Worm (Caenorhabditis elegans) whole organism, young adult: ENCODE measurements around the gene unc-76.

Source experiments
- B0336.3 ChIP-seq: fragments of 200-800 bp; sonication (Bioruptor generic); IDR thresholded peaks from 2 replicates; pipeline ENCODE4 v1.3.6; 2022; ENCODE audit warnings: missing genetic modification characterization, missing compliant biosample characterization
- C06A6.2 ChIP-seq: fragments of 200-800 bp; sonication (Bioruptor generic); conservative IDR thresholded peaks from 2 replicates; pipeline ENCODE4 v1.3.6; 2022; ENCODE audit warnings: missing genetic modification characterization, missing compliant biosample characterization
- F33H1.4 ChIP-seq: fragments of 200-800 bp; sonication (Bioruptor generic); IDR thresholded peaks from 2 replicates; pipeline ENCODE4 v1.3.6; 2022; ENCODE audit warnings: missing genetic modification reagents, missing genetic modification characterization, missing compliant biosample characterization
- F49E8.2 ChIP-seq: sonication (generic microtip); optimal IDR thresholded peaks from 3 replicates; lab custom pipeline; 2017; ENCODE audit warnings: missing genetic modification characterization, mild to moderate bottlenecking, missing compliant biosample characterization, antibody characterized with exemption, moderate library complexity; ENCODE audit not compliant: insufficient read depth
- F52B5.7 ChIP-seq: sonication (generic microtip); optimal IDR thresholded peaks from 2 replicates; lab custom pipeline; 2016; ENCODE audit warnings: mild to moderate bottlenecking, missing genetic modification characterization, missing compliant biosample characterization
- F57C9.4 ChIP-seq: sonication (generic microtip); optimal IDR thresholded peaks from 2 replicates; lab custom pipeline; 2017; ENCODE audit warnings: mild to moderate bottlenecking, missing genetic modification characterization, missing compliant biosample characterization
- T26A5.8 ChIP-seq: sonication (generic microtip); optimal IDR thresholded peaks from 2 replicates; lab custom pipeline; 2016; ENCODE audit warnings: missing genetic modification characterization, missing compliant biosample characterization
- Y53F4B.3 ChIP-seq: fragments of 200-800 bp; sonication (Bioruptor generic); IDR thresholded peaks from 2 replicates; pipeline ENCODE4 v1.3.6; 2022; ENCODE audit warnings: missing genetic modification reagents, missing genetic modification characterization, missing compliant biosample characterization
- Y56A3A.18 ChIP-seq: fragments of 200-800 bp; sonication (Bioruptor generic); IDR thresholded peaks from 2 replicates; pipeline ENCODE4 v1.3.6; 2022; ENCODE audit warnings: missing genetic modification reagents, missing genetic modification characterization, missing compliant biosample characterization
- akir-1 ChIP-seq: fragments of 200-800 bp; sonication (Bioruptor generic); optimal IDR thresholded peaks from 2 replicates; lab custom pipeline; 2018; ENCODE audit warnings: mild to moderate bottlenecking, missing genetic modification characterization, moderate library complexity, missing compliant biosample characterization
- attf-3 ChIP-seq: fragments of 200-800 bp; sonication (Bioruptor generic); conservative IDR thresholded peaks from 2 replicates; pipeline ENCODE4 v1.3.6; 2022; ENCODE audit warnings: missing genetic modification reagents, missing genetic modification characterization, missing compliant biosample characterization
- cebp-1 ChIP-seq, 2 experiments: fragments of 200-800 bp in 1 of 2; sonication (Bioruptor generic) in 1 of 2; sonication (generic microtip) in 1 of 2; IDR thresholded peaks in 1 of 2; optimal IDR thresholded peaks in 1 of 2; 2 replicates each; pipeline versions ENCODE4 v1.3.6 to Lab custom; 2017 to 2022; ENCODE audit warnings: missing compliant biosample characterization in 2 of 2, missing genetic modification characterization in 2 of 2, mild to moderate bottlenecking in 1 of 2, missing genetic modification reagents in 1 of 2, moderate library complexity in 1 of 2
- cebp-2 ChIP-seq: fragments of 200-800 bp; sonication (Bioruptor generic); IDR thresholded peaks from 2 replicates; pipeline ENCODE4 v1.3.6; 2022; ENCODE audit warnings: missing genetic modification characterization, missing compliant biosample characterization
- ceh-58 ChIP-seq: fragments of 200-800 bp; sonication (Bioruptor generic); IDR thresholded peaks from 2 replicates; pipeline ENCODE4 v1.3.6; 2022; ENCODE audit warnings: missing genetic modification characterization, missing compliant biosample characterization
- ceh-91 ChIP-seq: fragments of 200-800 bp; sonication (Bioruptor generic); IDR thresholded peaks from 2 replicates; pipeline ENCODE4 v1.3.6; 2022; ENCODE audit warnings: missing genetic modification reagents, missing genetic modification characterization, missing compliant biosample characterization
- chd-7 ChIP-seq: sonication (generic microtip); optimal IDR thresholded peaks from 2 replicates; lab custom pipeline; 2016; ENCODE audit warnings: mild to moderate bottlenecking, missing genetic modification characterization, moderate library complexity, missing compliant biosample characterization
- efl-1 ChIP-seq: fragments of 150-350 bp; optimal IDR thresholded peaks from 2 replicates; lab custom pipeline; 2014; ENCODE audit warnings: missing biosample characterization, missing genetic modification reagents, missing genetic modification characterization
- egl-44 ChIP-seq: fragments of 200-800 bp; sonication (Bioruptor generic); IDR thresholded peaks from 2 replicates; pipeline ENCODE4 v1.3.6; 2022; ENCODE audit warnings: missing genetic modification reagents, missing genetic modification characterization, missing compliant biosample characterization
- hsf-1 ChIP-seq: fragments of 200-800 bp; sonication (Bioruptor generic); IDR thresholded peaks from 2 replicates; pipeline ENCODE4 v1.3.6; 2022; ENCODE audit warnings: missing genetic modification reagents, missing genetic modification characterization, missing compliant biosample characterization
- lin-26 ChIP-seq: fragments of 200-800 bp; sonication (Bioruptor generic); IDR thresholded peaks from 2 replicates; pipeline ENCODE4 v1.3.6; 2022; ENCODE audit warnings: missing genetic modification reagents, missing genetic modification characterization, missing compliant biosample characterization
- lin-35 ChIP-seq, 3 experiments: fragments of 150-350 bp in 2 of 3; sonication (generic microtip) in 1 of 3; optimal IDR thresholded peaks; 2 replicates each; lab custom pipeline; 2014 to 2018; ENCODE audit warnings: missing biosample characterization in 3 of 3, missing genetic modification characterization in 3 of 3, missing genetic modification reagents in 3 of 3
- lin-54 ChIP-seq: fragments of 200-800 bp; sonication (Bioruptor generic); optimal IDR thresholded peaks from 2 replicates; lab custom pipeline; 2018; ENCODE audit warnings: mild to moderate bottlenecking, missing genetic modification characterization, missing compliant biosample characterization
- lsl-1 ChIP-seq: fragments of 200-800 bp; sonication (Bioruptor generic); optimal IDR thresholded peaks from 2 replicates; lab custom pipeline; 2018; ENCODE audit warnings: mild to moderate bottlenecking, missing genetic modification characterization, moderate library complexity, missing compliant biosample characterization
- madf-10 ChIP-seq: sonication (generic microtip); optimal IDR thresholded peaks from 2 replicates; lab custom pipeline; 2016; ENCODE audit warnings: mild to moderate bottlenecking, missing genetic modification characterization, missing compliant biosample characterization
- madf-3 ChIP-seq: fragments of 200-800 bp; sonication (Bioruptor generic); IDR thresholded peaks from 2 replicates; pipeline ENCODE4 v1.3.6; 2022; ENCODE audit warnings: missing genetic modification reagents, missing genetic modification characterization, missing compliant biosample characterization
- madf-6 ChIP-seq: fragments of 200-800 bp; sonication (Bioruptor generic); IDR thresholded peaks from 2 replicates; pipeline ENCODE4 v1.3.6; 2022; ENCODE audit warnings: missing genetic modification reagents, missing genetic modification characterization, missing compliant biosample characterization
- repo-1 ChIP-seq: sonication (generic microtip); optimal IDR thresholded peaks from 2 replicates; lab custom pipeline; 2017; ENCODE audit warnings: mild to moderate bottlenecking, missing genetic modification characterization, missing compliant biosample characterization
- sdz-38 ChIP-seq: sonication (generic microtip); optimal IDR thresholded peaks from 2 replicates; lab custom pipeline; 2016; ENCODE audit warnings: missing genotype, missing genetic modification characterization, missing compliant biosample characterization
- sea-2 ChIP-seq: fragments of 200-800 bp; sonication (Bioruptor generic); IDR thresholded peaks from 2 replicates; pipeline ENCODE4 v1.3.6; 2022; ENCODE audit warnings: missing genetic modification characterization, missing compliant biosample characterization
- snpc-1.1 ChIP-seq: sonication (generic microtip); optimal IDR thresholded peaks from 2 replicates; lab custom pipeline; 2017; ENCODE audit warnings: missing genetic modification characterization, mild to moderate bottlenecking, missing compliant biosample characterization, antibody characterized with exemption, moderate library complexity, missing genotype, missing genetic modification reagents; ENCODE audit not compliant: insufficient read depth
- snpc-4 ChIP-seq, 5 experiments: fragments of 150-350 bp in 1 of 5; sonication (generic microtip) in 4 of 5; optimal IDR thresholded peaks; 2 replicates each; lab custom pipeline; 2014 to 2018; ENCODE audit warnings: missing genetic modification characterization in 5 of 5, missing biosample characterization in 3 of 5, antibody characterized with exemption in 2 of 5, mild to moderate bottlenecking in 2 of 5, missing compliant biosample characterization in 2 of 5, missing genotype in 2 of 5, moderate library complexity in 2 of 5, missing genetic modification reagents in 1 of 5
- somi-1 ChIP-seq: fragments of 200-800 bp; sonication (Bioruptor generic); optimal IDR thresholded peaks from 2 replicates; lab custom pipeline; 2018; ENCODE audit warnings: mild to moderate bottlenecking, missing genetic modification characterization, missing compliant biosample characterization
- tbx-9 ChIP-seq: sonication (generic microtip); optimal IDR thresholded peaks from 2 replicates; lab custom pipeline; 2016; ENCODE audit warnings: borderline replicate concordance, missing genetic modification characterization, inconsistent platforms, missing compliant biosample characterization
- unc-130 ChIP-seq: sonication (generic microtip); optimal IDR thresholded peaks from 2 replicates; lab custom pipeline; 2016; ENCODE audit warnings: missing genetic modification reagents, missing genetic modification characterization, missing compliant biosample characterization
- unc-62 ChIP-seq: fragments of 150-350 bp; optimal IDR thresholded peaks from 2 replicates; lab custom pipeline; 2014; ENCODE audit warnings: missing biosample characterization, missing genetic modification reagents, missing genetic modification characterization
- ztf-25 ChIP-seq: fragments of 200-800 bp; sonication (Bioruptor generic); IDR thresholded peaks from 2 replicates; pipeline ENCODE4 v1.3.6; 2022; ENCODE audit warnings: missing genetic modification reagents, missing genetic modification characterization, missing compliant biosample characterization
- ztf-3 ChIP-seq: fragments of 200-800 bp; sonication (Bioruptor generic); optimal IDR thresholded peaks from 2 replicates; lab custom pipeline; 2018; ENCODE audit warnings: mild to moderate bottlenecking, missing genetic modification characterization, missing compliant biosample characterization

The unc-76 gene

DNA sequence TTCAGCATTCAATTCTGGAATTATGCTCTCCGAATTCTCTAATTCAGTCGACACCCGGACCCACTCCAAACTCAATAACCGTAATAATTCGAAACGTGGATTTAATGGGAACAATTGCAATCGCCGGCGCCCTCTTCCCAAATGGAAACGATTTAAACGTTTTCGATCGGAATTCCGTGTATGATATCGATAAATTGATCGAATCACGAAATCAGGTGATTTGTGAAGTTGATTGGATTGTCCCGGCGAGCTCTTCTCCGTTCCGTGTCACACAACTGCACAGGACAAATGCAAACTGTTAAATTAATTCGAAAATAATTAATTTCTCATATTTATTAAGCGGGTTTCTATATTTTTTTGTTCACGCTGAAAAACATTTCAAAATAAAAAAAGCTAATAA, 15.7 kb upstream of the unc-76 start, which contains the start of gene C25D7.16:
Gene C25D7.16, plus strand, starts transcription at position 301 of the 400 bp plus-strand sequence.
- TF ChIP-seq madf-6 (GFP tag; lab: Robert Waterston, UW) (peak; percentile 7; the same call in 1 of the 2 replicates), C06A6.2 (GFP tag; lab: Robert Waterston, UW) (no peak)

DNA sequence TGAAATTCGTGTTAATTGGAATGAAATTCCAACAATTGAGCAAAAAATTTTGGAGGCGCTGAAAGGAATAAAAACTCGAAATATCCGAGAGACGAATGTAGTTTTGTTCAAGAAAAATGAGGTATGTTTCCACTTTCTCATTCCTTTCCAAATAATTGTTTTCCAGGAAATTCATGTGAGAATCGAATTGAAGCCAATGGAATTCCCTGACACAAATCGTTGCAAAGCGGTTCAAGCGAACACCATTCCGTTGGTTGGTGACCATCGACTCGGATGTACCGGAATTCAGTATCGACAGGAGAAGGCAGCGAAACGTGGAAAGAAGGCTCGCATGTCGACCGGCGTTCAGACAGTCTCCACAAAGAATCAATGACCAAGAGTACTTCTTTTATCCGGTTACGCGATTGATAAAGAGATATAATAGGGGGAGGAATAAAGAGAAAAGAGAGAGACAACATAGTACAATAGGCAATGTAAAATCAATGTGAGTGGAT, 15.2 kb upstream of the unc-76 start:
- no peak for TF ChIP-seq somi-1 (GFP tag; lab: Kevin White, UChicago)
- peak; percentile 61 for TF ChIP-seq B0336.3 (GFP tag; lab: Robert Waterston, UW)
- TF ChIP-seq madf-6 (GFP tag; lab: Robert Waterston, UW) = peak; percentile 59
- TF ChIP-seq ceh-58 (GFP tag; lab: Robert Waterston, UW) = no peak
- TF ChIP-seq chd-7 (tag; lab: Kevin White, UChicago) = peak; percentile 25
- no peak for TF ChIP-seq tbx-9
- no peak for TF ChIP-seq madf-3
- TF ChIP-seq lin-54 (GFP tag; lab: Kevin White, UChicago) = peak; percentile 12
- peak; percentile 76 for TF ChIP-seq lin-26 (GFP tag; lab: Robert Waterston, UW)
- 0 out of 2 replicates have a peak, but pooled peaks have one; percentile 53 for TF ChIP-seq hsf-1 (GFP tag; lab: Robert Waterston, UW)

DNA sequence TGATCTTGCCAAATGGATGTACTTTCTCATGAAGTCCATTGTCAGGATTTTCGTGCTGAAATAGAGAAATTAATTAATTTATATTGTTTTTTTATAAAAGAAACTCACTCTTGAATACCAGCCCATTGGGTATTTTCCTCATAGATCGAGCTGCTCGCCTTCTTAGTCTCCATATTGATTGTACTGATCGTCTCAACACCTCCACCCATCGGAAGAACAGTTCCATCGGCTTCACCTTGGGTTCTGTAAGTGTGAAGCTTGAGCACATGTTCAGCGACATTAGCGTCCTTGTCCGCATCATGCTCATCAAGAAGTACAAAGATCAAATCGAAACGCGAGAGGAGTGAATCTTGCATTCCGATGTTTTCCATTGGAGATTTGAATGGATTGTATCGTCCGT, 13.8 kb upstream of the unc-76 start:
- TF ChIP-seq T26A5.8 (tag; lab: Kevin White, UChicago) (no peak), ztf-25 (GFP tag; lab: Robert Waterston, UW) (no peak), F52B5.7 (no peak), snpc-4 (GFP tag; optimal IDR thresholded peaks at IDR 0.05; lab: Kevin White, UChicago) (no peak), snpc-4 (tag; optimal IDR thresholded peaks at IDR 0.05; lab: Kevin White, UChicago) (no peak), somi-1 (GFP tag; lab: Kevin White, UChicago) (no peak)

DNA sequence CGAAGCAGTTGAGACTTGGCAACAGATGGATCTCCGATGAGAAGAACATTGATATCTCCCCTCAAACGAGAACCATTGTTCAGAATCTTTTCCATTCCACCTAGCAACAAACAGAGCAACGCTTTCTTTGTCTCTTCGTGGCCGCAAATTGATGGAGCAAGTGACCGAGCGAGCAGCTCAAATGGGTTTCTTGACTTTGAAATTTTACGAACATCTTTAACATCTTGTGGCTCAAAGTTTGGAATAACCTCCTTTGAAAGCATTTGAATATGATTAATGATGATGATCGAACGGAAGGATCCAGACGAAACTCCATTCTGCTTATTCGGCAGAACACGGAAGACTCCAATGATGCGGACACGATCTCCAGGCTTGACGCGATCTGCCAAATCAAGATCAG, 13.1 kb upstream of the unc-76 start:
- TF ChIP-seq cebp-2 (GFP tag; lab: Robert Waterston, UW) (no peak), efl-1 (GFP tag; lab: Kevin White, UChicago) (no peak), ceh-91 (GFP tag; lab: Robert Waterston, UW) (no peak)
- TF ChIP-seq, all 124 proteins: peak for 0

DNA sequence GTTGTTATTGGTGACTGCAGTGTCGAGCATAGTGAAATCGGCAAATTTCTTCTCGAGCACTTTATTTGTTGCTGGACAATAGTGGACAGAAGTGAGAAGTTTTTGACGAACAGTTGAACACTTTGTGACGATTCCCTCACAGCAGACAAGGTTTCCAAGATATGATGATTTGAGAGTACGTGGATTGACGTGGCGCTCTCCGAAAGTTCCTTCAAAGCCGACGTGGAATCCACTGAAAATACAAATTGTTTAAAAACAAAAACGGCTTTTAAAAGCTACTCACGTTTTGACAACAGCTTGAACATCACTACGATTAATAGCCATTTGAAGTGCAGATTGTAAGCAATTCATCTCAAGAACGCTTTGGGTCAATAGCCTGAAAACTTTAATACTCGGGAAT, 12.6 kb upstream of the unc-76 start:
- TF ChIP-seq lin-26 (GFP tag; lab: Robert Waterston, UW) (peak; percentile 60; the same call in 1 of the 2 replicates), sdz-38 (tag; lab: Kevin White, UChicago) (no peak)

DNA sequence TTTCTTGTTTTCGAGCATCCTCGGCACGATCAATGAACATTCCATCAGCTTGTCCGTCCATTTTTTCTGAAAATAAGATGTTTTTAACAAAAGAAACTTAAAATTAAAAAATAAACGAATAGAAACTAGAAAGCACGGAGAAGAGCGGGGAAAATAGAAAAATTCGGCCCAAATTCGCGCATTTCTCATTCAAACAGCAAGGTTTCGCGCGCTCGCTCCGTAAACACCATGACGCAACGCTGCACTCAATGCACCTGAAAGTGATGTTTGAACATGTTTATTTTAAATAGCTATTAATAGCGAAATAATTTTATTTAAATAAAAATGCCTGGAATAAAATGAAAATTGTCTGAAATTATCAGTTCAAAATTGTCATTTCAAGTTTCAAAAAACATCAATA, 12.0 kb upstream of the unc-76 start, which contains the start of the genes mcm-3 and C25D7.15:
Gene mcm-3, minus strand, starts transcription at position 66 of the 400 bp plus-strand sequence.
Gene C25D7.15, plus strand, starts transcription at position 275 of the 400 bp plus-strand sequence.
- TF ChIP-seq ztf-3 (GFP tag; lab: Kevin White, UChicago) = no peak
- TF ChIP-seq F52B5.7 = no peak
- TF ChIP-seq Y56A3A.18 = no peak
- peak; percentile 96 for TF ChIP-seq efl-1 (GFP tag; lab: Kevin White, UChicago)
- TF ChIP-seq repo-1 = no peak
- TF ChIP-seq egl-44 (GFP tag; lab: Robert Waterston, UW) = no peak
- 0 out of 2 replicates have a peak, but pooled peaks have one; percentile 42 for TF ChIP-seq attf-3
- no peak for TF ChIP-seq ceh-58 (GFP tag; lab: Robert Waterston, UW)
- TF ChIP-seq unc-130 (GFP tag; lab: Kevin White, UChicago) = peak; percentile 0
- TF ChIP-seq akir-1 (GFP tag; lab: Kevin White, UChicago) = no peak
- no peak for TF ChIP-seq F57C9.4 (tag; lab: Kevin White, UChicago)
- TF ChIP-seq unc-62 (GFP tag; lab: Kevin White, UChicago) = no peak
- TF ChIP-seq F33H1.4 (GFP tag; lab: Robert Waterston, UW) = peak; percentile 75
- TF ChIP-seq lsl-1 = peak; percentile 78
- TF ChIP-seq madf-10 (tag; lab: Kevin White, UChicago) = no peak
- peak; percentile 46 for TF ChIP-seq snpc-1.1 (tag; lab: Kevin White, UChicago)
- peak in 2 of 3 experiments; percentile 45 to 62 for TF ChIP-seq lin-35 (GFP tag; optimal IDR thresholded peaks at IDR 0.05; lab: Kevin White, UChicago)
- TF ChIP-seq Y53F4B.3 (GFP tag; lab: Robert Waterston, UW) = no peak
- no peak for TF ChIP-seq sea-2 (GFP tag; lab: Robert Waterston, UW)
- no peak for TF ChIP-seq cebp-1 (GFP tag; IDR thresholded peaks at IDR 0.05; lab: Robert Waterston, UW)
- peak; percentile 6 for TF ChIP-seq cebp-1 (tag; optimal IDR thresholded peaks at IDR 0.05; lab: Kevin White, UChicago)
- no peak for TF ChIP-seq F49E8.2 (tag; lab: Kevin White, UChicago)
- no peak for TF ChIP-seq cebp-2 (GFP tag; lab: Robert Waterston, UW)
